Worm (Caenorhabditis elegans): ENCODE results near the gene K07F5.14.

Gene K07F5.14

ce11 chrIV:9873837-9874236 is 11.8 kb downstream of the K07F5.14 start:
- TF ChIP-seq crh-2 (tag; optimal IDR thresholded peaks at IDR 0.05) (peak; percentile 90), nhr-25 (tag; optimal IDR thresholded peaks at IDR 0.05) (peak; percentile 25), lsy-2 (tag; optimal IDR thresholded peaks at IDR 0.05) (peak in 1 of 2 experiments; percentile 56), egl-27 (tag; optimal IDR thresholded peaks at IDR 0.05) (peak; percentile 53), sma-3 (GFP tag; optimal IDR thresholded peaks at IDR 0.05) (peak; percentile 10), nhr-21 (tag; optimal IDR thresholded peaks at IDR 0.05) (peak; percentile 39), fos-1 (tag; optimal IDR thresholded peaks at IDR 0.05) (peak; percentile 64), nhr-129 (tag; optimal IDR thresholded peaks at IDR 0.05) (peak; percentile 78), unc-55 (GFP tag; optimal IDR thresholded peaks at IDR 0.05) (peak; percentile 69), ZK546.5 (tag; optimal IDR thresholded peaks at IDR 0.05) (no peak), mdl-1 (tag; optimal IDR thresholded peaks at IDR 0.05) (peak in 1 of 2 experiments; percentile 23), gmeb-1 (tag; optimal IDR thresholded peaks at IDR 0.05) (peak; percentile 11), unc-39 (tag; optimal IDR thresholded peaks at IDR 0.05) (no peak), sma-9 (GFP tag; optimal IDR thresholded peaks at IDR 0.05) (peak; percentile 68), sma-9 (tag; optimal IDR thresholded peaks at IDR 0.05) (no peak), F13H6.1 (tag; optimal IDR thresholded peaks at IDR 0.05) (peak; percentile 73), blmp-1 (tag; optimal IDR thresholded peaks at IDR 0.05; ENCODE audit: insufficient read depth) (peak; percentile 14), C34F6.9 (tag; optimal IDR thresholded peaks at IDR 0.05) (peak; percentile 61), lin-13 (GFP tag; optimal IDR thresholded peaks at IDR 0.05) (peak; percentile 28), unc-62 (GFP tag; optimal IDR thresholded peaks at IDR 0.05) (no peak), ceh-16 (tag; optimal IDR thresholded peaks at IDR 0.05) (peak; percentile 61), dmd-4 (tag; optimal IDR thresholded peaks at IDR 0.05) (no peak), nhr-10 (tag; optimal IDR thresholded peaks at IDR 0.05) (no peak), lin-11 (tag; optimal IDR thresholded peaks at IDR 0.05) (no peak), ceh-82 (tag; optimal IDR thresholded peaks at IDR 0.05) (no peak), nhr-6 (tag; optimal IDR thresholded peaks at IDR 0.05) (peak; percentile 54), ama-1 (optimal IDR thresholded peaks at IDR 0.05) (peak; percentile 36)

DNA sequence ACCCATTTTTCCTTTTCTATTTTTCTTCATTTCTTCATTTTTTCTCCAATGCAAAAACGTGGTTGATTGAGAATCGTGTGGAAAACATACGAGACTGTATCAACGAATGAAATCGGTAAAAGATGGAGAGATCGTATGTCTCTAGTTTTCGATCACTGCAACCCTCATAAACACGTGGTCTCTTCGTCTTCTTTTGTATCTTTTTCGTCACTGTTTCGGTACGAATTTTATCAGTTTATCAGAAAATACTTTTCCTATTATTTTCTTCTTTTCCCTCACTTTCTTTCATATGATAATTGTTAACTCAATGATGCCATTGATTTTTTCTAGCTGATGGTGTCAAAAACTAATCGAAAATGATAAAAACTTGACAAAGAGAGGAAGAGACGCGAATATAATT is 13.6 kb downstream of the K07F5.14 start:
- TF ChIP-seq unc-39 (tag; optimal IDR thresholded peaks at IDR 0.05) (no peak), alr-1 (tag; optimal IDR thresholded peaks at IDR 0.05) (no peak), fos-1 (tag; optimal IDR thresholded peaks at IDR 0.05) (peak; percentile 95), elt-1 (tag; optimal IDR thresholded peaks at IDR 0.05) (no peak), elt-3 (tag; optimal IDR thresholded peaks at IDR 0.05) (no peak), nhr-11 (tag; optimal IDR thresholded peaks at IDR 0.05) (no peak), ztf-1 (GFP tag; conservative IDR thresholded peaks at IDR 0.05) (no peak), nhr-12 (tag; optimal IDR thresholded peaks at IDR 0.05) (no peak), mab-5 (tag; optimal IDR thresholded peaks at IDR 0.05) (no peak), aly-2 (tag; optimal IDR thresholded peaks at IDR 0.05) (no peak), ztf-4 (tag; optimal IDR thresholded peaks at IDR 0.05) (peak; percentile 45), sem-4 (tag; optimal IDR thresholded peaks at IDR 0.05) (no peak), blmp-1 (tag; optimal IDR thresholded peaks at IDR 0.05; ENCODE audit: insufficient read depth) (peak; percentile 79), ztf-11 (tag; optimal IDR thresholded peaks at IDR 0.05) (no peak), nhr-77 (tag; optimal IDR thresholded peaks at IDR 0.05) (no peak), mdl-1 (tag; optimal IDR thresholded peaks at IDR 0.05) (peak in 1 of 2 experiments; percentile 47), C34F6.9 (tag; optimal IDR thresholded peaks at IDR 0.05) (no peak), mbf-1 (tag; optimal IDR thresholded peaks at IDR 0.05) (no peak), lin-11 (tag; optimal IDR thresholded peaks at IDR 0.05) (no peak), sma-9 (GFP tag; optimal IDR thresholded peaks at IDR 0.05) (peak; percentile 91), sma-9 (tag; optimal IDR thresholded peaks at IDR 0.05) (no peak), lsy-2 (tag; optimal IDR thresholded peaks at IDR 0.05) (peak in 1 of 2 experiments; percentile 38), nhr-21 (tag; optimal IDR thresholded peaks at IDR 0.05) (peak; percentile 75), nhr-10 (tag; optimal IDR thresholded peaks at IDR 0.05) (no peak), zag-1 (tag; optimal IDR thresholded peaks at IDR 0.05) (no peak), R02D3.7 (tag; optimal IDR thresholded peaks at IDR 0.05) (no peak), unc-62 (GFP tag; optimal IDR thresholded peaks at IDR 0.05) (no peak), peb-1 (tag; optimal IDR thresholded peaks at IDR 0.05) (no peak), ama-1 (optimal IDR thresholded peaks at IDR 0.05) (no peak), unc-55 (GFP tag; optimal IDR thresholded peaks at IDR 0.05) (no peak), nhr-129 (tag; optimal IDR thresholded peaks at IDR 0.05) (peak; percentile 37), nhr-23 (tag; optimal IDR thresholded peaks at IDR 0.05) (no peak), lin-13 (GFP tag; optimal IDR thresholded peaks at IDR 0.05) (no peak), lin-39 (tag; optimal IDR thresholded peaks at IDR 0.05) (no peak), nhr-237 (tag; optimal IDR thresholded peaks at IDR 0.05) (no peak), egl-27 (tag; optimal IDR thresholded peaks at IDR 0.05) (no peak), F13H6.1 (tag; optimal IDR thresholded peaks at IDR 0.05) (no peak), gmeb-1 (tag; optimal IDR thresholded peaks at IDR 0.05) (peak; percentile 40), ceh-82 (tag; optimal IDR thresholded peaks at IDR 0.05) (no peak), nhr-25 (tag; optimal IDR thresholded peaks at IDR 0.05) (peak; percentile 81), dmd-4 (tag; optimal IDR thresholded peaks at IDR 0.05) (no peak), nhr-6 (tag; optimal IDR thresholded peaks at IDR 0.05) (no peak), crh-2 (tag; optimal IDR thresholded peaks at IDR 0.05) (peak; percentile 53), Y55F3AM.14 (GFP tag; optimal IDR thresholded peaks at IDR 0.05) (no peak), snpc-4 (tag; optimal IDR thresholded peaks at IDR 0.05) (no peak), sma-3 (GFP tag; optimal IDR thresholded peaks at IDR 0.05) (peak; percentile 54), ceh-16 (tag; optimal IDR thresholded peaks at IDR 0.05) (no peak), skn-1 (tag; optimal IDR thresholded peaks at IDR 0.05) (no peak), ZK546.5 (tag; optimal IDR thresholded peaks at IDR 0.05) (no peak)

All from whole organism, L2 larva.